Fruit fly (Drosophila melanogaster) whole organism, adult: ENCODE measurements around the gene baf.
A peak's percentile ranks its signal among the peaks of the same experiment; 100 is the strongest.

Source experiments
- CG11617 ChIP-seq: fragments of 200-800 bp; sonication (Bioruptor generic); optimal IDR thresholded peaks from 2 replicates; lab custom pipeline; 2017; ENCODE audit warnings: mild to moderate bottlenecking, missing biosample characterization, missing genetic modification reagents, missing genetic modification characterization
- CG1620 ChIP-seq: fragments of 200-800 bp; sonication (Bioruptor generic); optimal IDR thresholded peaks from 2 replicates; lab custom pipeline; 2016; ENCODE audit warnings: missing biosample characterization, missing genetic modification characterization
- Crg-1 ChIP-seq: fragments of 200-800 bp; sonication (Bioruptor generic); optimal IDR thresholded peaks from 2 replicates; lab custom pipeline; 2016; ENCODE audit warnings: missing biosample characterization, missing genetic modification characterization
- cic ChIP-seq: fragments of 200-800 bp; sonication (Bioruptor generic); optimal IDR thresholded peaks from 2 replicates; lab custom pipeline; 2017; ENCODE audit warnings: missing biosample characterization, mild to moderate bottlenecking, missing genetic modification characterization, moderate library complexity
- ovo ChIP-seq: fragments of 200-800 bp; sonication (Bioruptor generic); optimal IDR thresholded peaks from 2 replicates; lab custom pipeline; 2016; ENCODE audit warnings: missing biosample characterization, missing genetic modification characterization
- tj ChIP-seq: fragments of 200-800 bp; sonication (Bioruptor generic); optimal IDR thresholded peaks from 3 replicates; lab custom pipeline; 2017; ENCODE audit warnings: missing biosample characterization, mild to moderate bottlenecking, missing genetic modification characterization, moderate library complexity
- toe ChIP-seq: fragments of 200-800 bp; sonication (Bioruptor generic); optimal IDR thresholded peaks from 2 replicates; lab custom pipeline; 2016; ENCODE audit warnings: missing biosample characterization, missing genetic modification characterization

DNA sequence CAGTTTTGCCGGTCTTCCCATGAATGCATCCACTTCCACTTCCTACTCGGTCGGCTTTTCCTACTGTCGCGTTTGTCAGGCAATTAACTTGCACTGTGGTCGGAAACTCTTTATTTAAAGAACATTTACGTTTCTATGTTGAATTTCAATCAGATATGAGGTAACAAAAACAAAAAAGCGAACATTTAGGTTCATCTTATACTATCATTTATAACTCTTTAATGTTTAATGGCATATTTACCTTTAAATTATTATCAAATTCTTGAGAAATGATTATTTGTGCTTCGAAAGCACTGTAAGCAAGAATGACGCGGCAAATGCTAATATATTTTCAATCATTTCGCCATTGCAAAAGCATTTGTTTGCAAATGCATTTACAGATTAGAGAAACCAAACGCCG is 4.5 kb downstream of the baf start:
- TF ChIP-seq CG1620 (GFP tag; lab: Kevin White, UChicago) (no peak), CG11617 (GFP tag; lab: Kevin White, UChicago) (no peak), Crg-1 (GFP tag; lab: Kevin White, UChicago) (no peak), tj (GFP tag; lab: Kevin White, UChicago) (peak; percentile 24), ovo (GFP tag; lab: Kevin White, UChicago) (no peak), cic (no peak), toe (GFP tag; lab: Kevin White, UChicago) (no peak)
